Fruit fly (Drosophila melanogaster) whole organism, embryonic: Measurements from ENCODE around the gene GAPsec.

Experiments
- CG10959 ChIP-seq: fragments of 200-800 bp; sonication (Bioruptor generic); IDR thresholded peaks from 2 replicates; pipeline ENCODE4 v1.3.6; 2022; ENCODE audit warnings: missing biosample characterization, missing genetic modification characterization
- CG12659 ChIP-seq: fragments of 200-800 bp; sonication (Bioruptor generic); optimal IDR thresholded peaks from 3 replicates; lab custom pipeline; 2017; ENCODE audit warnings: mild to moderate bottlenecking, missing biosample characterization, missing genetic modification reagents, missing genetic modification characterization
- CG13123 ChIP-seq: fragments of 200-800 bp; sonication (Bioruptor generic); optimal IDR thresholded peaks from 2 replicates; lab custom pipeline; 2016; ENCODE audit warnings: missing biosample characterization, missing genetic modification characterization
- CG14710 ChIP-seq: fragments of 200-800 bp; sonication (Bioruptor generic); optimal IDR thresholded peaks from 3 replicates; lab custom pipeline; 2019; ENCODE audit warnings: missing biosample characterization, mild to moderate bottlenecking, missing genetic modification characterization, moderate library complexity
- CG15011 ChIP-seq: fragments of 200-800 bp; sonication (Bioruptor generic); optimal IDR thresholded peaks from 3 replicates; lab custom pipeline; 2018; ENCODE audit warnings: missing biosample characterization, mild to moderate bottlenecking, missing genetic modification characterization
- CG1529 ChIP-seq: fragments of 200-800 bp; sonication (Bioruptor generic); optimal IDR thresholded peaks from 3 replicates; lab custom pipeline; 2018; ENCODE audit warnings: missing biosample characterization, missing genetic modification characterization
- CG15601 ChIP-seq: fragments of 200-800 bp; sonication (Bioruptor generic); optimal IDR thresholded peaks from 3 replicates; lab custom pipeline; 2019; ENCODE audit warnings: missing biosample characterization, mild to moderate bottlenecking, missing genetic modification characterization, moderate library complexity
- CG17328 ChIP-seq: fragments of 200-800 bp; sonication (Bioruptor generic); IDR thresholded peaks from 2 replicates; pipeline ENCODE4 v1.3.6; 2022; ENCODE audit warnings: missing biosample characterization, missing genetic modification characterization
- CG17802 ChIP-seq: fragments of 200-800 bp; sonication (Bioruptor generic); optimal IDR thresholded peaks from 2 replicates; lab custom pipeline; 2018; ENCODE audit warnings: missing biosample characterization, mild to moderate bottlenecking, missing genetic modification characterization, moderate library complexity
- CG17829 ChIP-seq: fragments of 200-800 bp; optimal IDR thresholded peaks from 2 replicates; lab custom pipeline; 2019; ENCODE audit warnings: missing biosample characterization, mild to moderate bottlenecking, missing genetic modification characterization, moderate library complexity
- CG1792 ChIP-seq: fragments of 200-800 bp; sonication (Bioruptor generic); optimal IDR thresholded peaks from 2 replicates; lab custom pipeline; 2016; ENCODE audit warnings: missing biosample characterization, missing genetic modification characterization
- CG1832 ChIP-seq: fragments of 200-800 bp; sonication (Bioruptor generic); optimal IDR thresholded peaks from 2 replicates; lab custom pipeline; 2017; ENCODE audit warnings: missing biosample characterization, mild to moderate bottlenecking, missing genetic modification characterization, inconsistent platforms
- CG2712 ChIP-seq: fragments of 200-800 bp; optimal IDR thresholded peaks from 3 replicates; lab custom pipeline; 2019; ENCODE audit warnings: missing biosample characterization, mild to moderate bottlenecking, missing genetic modification characterization, moderate library complexity
- CG2889 ChIP-seq: fragments of 200-800 bp; sonication (Bioruptor generic); IDR thresholded peaks from 3 replicates; pipeline ENCODE4 v1.3.6; 2022; ENCODE audit warnings: missing biosample characterization, missing genetic modification characterization
- CG3995 ChIP-seq: fragments of 200-800 bp; sonication (Bioruptor generic); optimal IDR thresholded peaks from 3 replicates; lab custom pipeline; 2016; ENCODE audit warnings: missing biosample characterization, missing genetic modification characterization
- CG4282 ChIP-seq: fragments of 200-800 bp; sonication (Bioruptor generic); optimal IDR thresholded peaks from 2 replicates; lab custom pipeline; 2016; ENCODE audit warnings: missing biosample characterization, missing genetic modification characterization
- CG6254 ChIP-seq: fragments of 200-800 bp; sonication (Bioruptor generic); optimal IDR thresholded peaks from 3 replicates; lab custom pipeline; 2017; ENCODE audit warnings: mild to moderate bottlenecking, missing biosample characterization, missing genetic modification reagents, missing genetic modification characterization
- CG6654 ChIP-seq: fragments of 200-800 bp; sonication (Bioruptor generic); optimal IDR thresholded peaks from 2 replicates; lab custom pipeline; 2017; ENCODE audit warnings: missing biosample characterization, mild to moderate bottlenecking, missing genetic modification characterization
- CG7839 ChIP-seq: fragments of 200-800 bp; sonication (Bioruptor generic); optimal IDR thresholded peaks from 3 replicates; lab custom pipeline; 2018; ENCODE audit warnings: missing biosample characterization, mild to moderate bottlenecking, missing genetic modification characterization, moderate library complexity
- CG8765 ChIP-seq: fragments of 200-800 bp; sonication (Bioruptor generic); IDR thresholded peaks from 2 replicates; pipeline ENCODE4 v1.3.6; 2022; ENCODE audit warnings: missing biosample characterization, missing genetic modification characterization
- CG8944 ChIP-seq: fragments of 200-800 bp; sonication (Bioruptor generic); optimal IDR thresholded peaks from 3 replicates; lab custom pipeline; 2016; ENCODE audit warnings: missing biosample characterization, missing genetic modification characterization
- CG9727 ChIP-seq: fragments of 200-800 bp; sonication (Bioruptor generic); optimal IDR thresholded peaks from 3 replicates; lab custom pipeline; 2017; ENCODE audit warnings: missing biosample characterization, mild to moderate bottlenecking, missing genetic modification characterization
- Dip3 ChIP-seq: fragments of 200-800 bp; sonication (Bioruptor generic); optimal IDR thresholded peaks from 3 replicates; lab custom pipeline; 2016; ENCODE audit warnings: missing biosample characterization, missing genetic modification characterization
- Dp ChIP-seq: fragments of 200-800 bp; sonication (Bioruptor generic); optimal IDR thresholded peaks from 2 replicates; lab custom pipeline; 2018; ENCODE audit warnings: missing biosample characterization, mild to moderate bottlenecking, missing genetic modification characterization, moderate library complexity
- HLH3B ChIP-seq: fragments of 200-800 bp; sonication (Bioruptor generic); IDR thresholded peaks from 2 replicates; pipeline ENCODE4 v1.3.6; 2022; ENCODE audit warnings: missing biosample characterization, missing genetic modification characterization
- Lpt ChIP-seq: fragments of >200 bp; optimal IDR thresholded peaks from 2 replicates; lab custom pipeline; 2018; ENCODE audit warnings: missing biosample characterization, missing genetic modification characterization
- MBD-R2 ChIP-seq: fragments of 200-800 bp; sonication (Bioruptor generic); IDR thresholded peaks from 2 replicates; pipeline ENCODE4 v1.3.6; 2022; ENCODE audit warnings: missing biosample characterization, missing genetic modification characterization
- Mrtf ChIP-seq: fragments of 200-800 bp; sonication (Bioruptor generic); IDR thresholded peaks from 3 replicates; pipeline ENCODE4 v1.3.6; 2022; ENCODE audit warnings: missing biosample characterization, missing genetic modification characterization
- Ptx1 ChIP-seq: fragments of 200-800 bp; sonication (Bioruptor generic); IDR thresholded peaks from 2 replicates; pipeline ENCODE4 v1.3.6; 2022; ENCODE audit warnings: missing biosample characterization, missing genetic modification characterization
- Sin3A ChIP-seq: fragments of >200 bp; optimal IDR thresholded peaks from 2 replicates; lab custom pipeline; 2018
- Six4 ChIP-seq: fragments of 200-800 bp; sonication (Bioruptor generic); optimal IDR thresholded peaks from 2 replicates; lab custom pipeline; 2016; ENCODE audit warnings: missing biosample characterization, missing genetic modification characterization
- Sry-β ChIP-seq: fragments of 200-800 bp; sonication (Bioruptor generic); optimal IDR thresholded peaks from 2 replicates; lab custom pipeline; 2018; ENCODE audit warnings: missing biosample characterization, mild to moderate bottlenecking, missing genetic modification characterization, moderate library complexity
- cas ChIP-seq: fragments of 200-800 bp; sonication (Bioruptor generic); IDR thresholded peaks from 2 replicates; pipeline ENCODE4 v1.3.6; 2022; ENCODE audit warnings: missing biosample characterization, missing genetic modification characterization
- croc ChIP-seq: fragments of 200-800 bp; sonication (Bioruptor generic); conservative IDR thresholded peaks from 3 replicates; pipeline ENCODE4 v1.3.6; 2022; ENCODE audit warnings: missing biosample characterization, missing genetic modification characterization
- crp ChIP-seq, 2 experiments: fragments of 200-800 bp; sonication (Bioruptor generic); optimal IDR thresholded peaks; 2 replicates in 1 of 2; 3 replicates in 1 of 2; lab custom pipeline; 2017; ENCODE audit warnings: missing biosample characterization in 2 of 2, missing genetic modification characterization in 2 of 2, mild to moderate bottlenecking in 1 of 2, moderate library complexity in 1 of 2
- gsb ChIP-seq: fragments of 200-800 bp; sonication (Bioruptor generic); IDR thresholded peaks from 2 replicates; pipeline ENCODE4 v1.3.6; 2022; ENCODE audit warnings: missing biosample characterization, missing genetic modification characterization
- ind ChIP-seq: fragments of 200-800 bp; sonication (Bioruptor generic); optimal IDR thresholded peaks from 3 replicates; lab custom pipeline; 2016; ENCODE audit warnings: missing biosample characterization, missing genetic modification characterization
- jing ChIP-seq: fragments of 200-800 bp; sonication (Bioruptor generic); optimal IDR thresholded peaks from 2 replicates; lab custom pipeline; 2018; ENCODE audit warnings: missing biosample characterization, mild to moderate bottlenecking, missing genetic modification characterization
- klu ChIP-seq: fragments of 200-800 bp; sonication (Bioruptor generic); IDR thresholded peaks from 2 replicates; pipeline ENCODE4 v1.3.6; 2022; ENCODE audit warnings: missing biosample characterization, missing genetic modification characterization
- mld ChIP-seq: fragments of 200-800 bp; sonication (Bioruptor generic); IDR thresholded peaks from 3 replicates; pipeline ENCODE4 v1.3.6; 2022; ENCODE audit warnings: missing biosample characterization, missing genetic modification characterization; ENCODE audit not compliant: partially characterized antibody
- oc ChIP-seq: fragments of 200-800 bp; sonication (Bioruptor generic); optimal IDR thresholded peaks from 2 replicates; lab custom pipeline; 2018; ENCODE audit warnings: missing biosample characterization, mild to moderate bottlenecking, missing genetic modification characterization, moderate library complexity
- pb ChIP-seq: fragments of 200-800 bp; sonication (Bioruptor generic); optimal IDR thresholded peaks from 3 replicates; lab custom pipeline; 2016; ENCODE audit warnings: missing biosample characterization, missing genetic modification characterization
- sc ChIP-seq, 3 experiments: fragments of >200 bp in 2 of 3; fragments of 200-800 bp in 1 of 3; sonication (Bioruptor generic) in 1 of 3; optimal IDR thresholded peaks; 2 replicates in 2 of 3; 3 replicates in 1 of 3; lab custom pipeline; 2017; ENCODE audit warnings: mild to moderate bottlenecking in 1 of 3, missing biosample characterization in 1 of 3, missing genetic modification characterization in 1 of 3, missing genetic modification reagents in 1 of 3
- shn ChIP-seq: fragments of 200-800 bp; sonication (Bioruptor generic); optimal IDR thresholded peaks from 3 replicates; lab custom pipeline; 2016; ENCODE audit warnings: missing biosample characterization, missing genetic modification characterization
- sima ChIP-seq: fragments of 200-800 bp; sonication (Bioruptor generic); optimal IDR thresholded peaks from 2 replicates; lab custom pipeline; 2016; ENCODE audit warnings: missing biosample characterization, missing genetic modification characterization
- sug ChIP-seq: fragments of 200-800 bp; optimal IDR thresholded peaks from 2 replicates; lab custom pipeline; 2019; ENCODE audit warnings: missing biosample characterization, mild to moderate bottlenecking, missing genetic modification characterization, moderate library complexity
- tap ChIP-seq: fragments of 200-800 bp; optimal IDR thresholded peaks from 3 replicates; lab custom pipeline; 2019; ENCODE audit warnings: missing biosample characterization, mild to moderate bottlenecking, missing genetic modification characterization, moderate library complexity
- tin ChIP-seq: fragments of 200-800 bp; sonication (Bioruptor generic); optimal IDR thresholded peaks from 3 replicates; lab custom pipeline; 2016; ENCODE audit warnings: missing biosample characterization, missing genetic modification characterization
- trem ChIP-seq: fragments of 200-800 bp; optimal IDR thresholded peaks from 3 replicates; lab custom pipeline; 2019; ENCODE audit warnings: missing biosample characterization, mild to moderate bottlenecking, missing genetic modification characterization, moderate library complexity
- zen ChIP-seq: fragments of 200-800 bp; sonication (Bioruptor generic); optimal IDR thresholded peaks from 3 replicates; lab custom pipeline; 2018; ENCODE audit warnings: missing biosample characterization, mild to moderate bottlenecking, missing genetic modification characterization, moderate library complexity

Gene GAPsec

DNA sequence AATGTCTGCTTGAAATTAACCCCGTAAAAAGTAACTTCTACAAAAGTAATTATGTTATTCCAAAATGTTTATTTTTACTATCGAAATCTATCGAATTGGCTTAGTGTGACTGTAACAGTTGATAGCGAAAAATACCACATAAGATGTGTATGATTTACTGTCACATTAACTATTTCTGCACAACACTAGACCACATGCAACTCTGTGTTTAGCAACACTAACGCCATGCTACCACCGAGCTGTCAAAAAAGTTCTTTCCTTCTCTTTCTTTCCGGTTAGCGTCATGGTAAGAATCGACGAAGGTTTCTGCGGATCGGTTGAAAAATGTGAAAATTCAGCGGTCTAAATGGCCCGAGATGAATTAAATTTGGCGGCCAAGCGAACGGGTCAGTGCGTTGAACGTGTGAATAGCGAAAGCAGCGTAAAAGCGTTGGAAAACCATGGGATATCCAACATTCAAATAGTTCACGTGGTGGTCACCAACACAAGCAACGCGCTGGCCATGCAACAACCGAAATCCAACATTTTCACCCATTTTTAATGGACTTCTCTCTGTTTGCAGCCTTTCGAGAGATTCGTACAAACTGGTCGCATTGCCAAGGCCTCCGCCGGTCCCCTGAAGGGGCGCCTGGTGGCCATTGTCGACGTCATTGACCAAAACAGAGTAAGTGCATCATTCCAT lies 22.8 kb downstream of the GAPsec start, which contains the start of the genes Nelf-E and RpL14 (continued):
- peak; percentile 64 for TF ChIP-seq Dp
- peak; percentile 88 for TF ChIP-seq CG6254 (GFP tag; lab: Kevin White, UChicago)
- TF ChIP-seq tin = peak; percentile 91
- peak; percentile 86 for TF ChIP-seq Six4 (GFP tag; lab: Kevin White, UChicago)
- TF ChIP-seq tap (tag; lab: Kevin White, UChicago) = peak; percentile 80
- TF ChIP-seq CG4282 (GFP tag; lab: Kevin White, UChicago) = peak; percentile 94
- peak; percentile 99 for TF ChIP-seq CG12659
- TF ChIP-seq croc (GFP tag; lab: Robert Waterston, UW) = peak; percentile 79
- TF ChIP-seq CG9727 = peak; percentile 97
- TF ChIP-seq klu = peak; percentile 85
- peak; percentile 82 for TF ChIP-seq CG3995 (GFP tag; lab: Kevin White, UChicago)
- TF ChIP-seq CG6654 = peak; percentile 79
- TF ChIP-seq CG10959 = peak; percentile 85
- TF ChIP-seq Sry-β (GFP tag; lab: Kevin White, UChicago) = peak; percentile 72
- peak; percentile 76 for TF ChIP-seq CG8765
- TF ChIP-seq trem (tag; lab: Kevin White, UChicago) = peak; percentile 95
- TF ChIP-seq Lpt = no peak
- peak; percentile 55 for TF ChIP-seq Sin3A (lab: Kevin White, UChicago)
- TF ChIP-seq sc (optimal IDR thresholded peaks at IDR 0.05; lab: Kevin White, UChicago) = no peak
- TF ChIP-seq sc (GFP tag; optimal IDR thresholded peaks at IDR 0.05; lab: Kevin White, UChicago) = peak; percentile 88
- TF ChIP-seq zen (tag; lab: Kevin White, UChicago) = peak; percentile 94
- TF ChIP-seq CG17829 (tag; lab: Kevin White, UChicago) = peak; percentile 93
- TF ChIP-seq CG1529 (GFP tag; lab: Kevin White, UChicago) = peak; percentile 90
- peak in 1 of 2 experiments; percentile 74 for TF ChIP-seq crp (GFP tag; optimal IDR thresholded peaks at IDR 0.05; lab: Kevin White, UChicago)
- TF ChIP-seq CG15601 (tag; lab: Kevin White, UChicago) = peak; percentile 93
- peak; percentile 84 for TF ChIP-seq ind
- TF ChIP-seq sug (tag; lab: Kevin White, UChicago) = peak; percentile 94
- peak; percentile 97 for TF ChIP-seq CG17328 (GFP tag; lab: Robert Waterston, UW)
- TF ChIP-seq CG1792 (GFP tag; lab: Kevin White, UChicago) = peak; percentile 96
- peak; percentile 81 for TF ChIP-seq CG2889 (GFP tag; lab: Robert Waterston, UW)
- TF ChIP-seq Dip3 (GFP tag; lab: Kevin White, UChicago) = peak; percentile 93
- TF ChIP-seq HLH3B = peak; percentile 92
- TF ChIP-seq gsb (GFP tag; lab: Robert Waterston, UW) = peak; percentile 82
- peak; percentile 87 for TF ChIP-seq sima (GFP tag; lab: Kevin White, UChicago)
- no peak for TF ChIP-seq mld
- peak; percentile 92 for TF ChIP-seq CG2712
- peak; percentile 91 for TF ChIP-seq cas (GFP tag; lab: Robert Waterston, UW)
- TF ChIP-seq CG17802 (tag; lab: Kevin White, UChicago) = peak; percentile 90
- peak; percentile 93 for TF ChIP-seq oc (tag; lab: Kevin White, UChicago)
- TF ChIP-seq Ptx1 (GFP tag; lab: Robert Waterston, UW) = peak; percentile 89
- TF ChIP-seq CG15011 (GFP tag; lab: Kevin White, UChicago) = peak; percentile 94
- peak; percentile 82 for TF ChIP-seq jing (GFP tag; lab: Kevin White, UChicago)
- peak; percentile 90 for TF ChIP-seq CG8944 (GFP tag; lab: Kevin White, UChicago)
- TF ChIP-seq MBD-R2 = peak; percentile 97
- peak; percentile 96 for TF ChIP-seq CG14710 (tag; lab: Kevin White, UChicago)
- peak; percentile 97 for TF ChIP-seq pb (GFP tag; lab: Kevin White, UChicago)
- peak; percentile 91 for TF ChIP-seq CG7839 (tag; lab: Kevin White, UChicago)
- peak; percentile 55 for TF ChIP-seq CG1832 (GFP tag; lab: Kevin White, UChicago)
- TF ChIP-seq Mrtf (GFP tag; lab: Robert Waterston, UW) = peak; percentile 79
- TF ChIP-seq CG13123 = no peak
- peak; percentile 97 for TF ChIP-seq shn (GFP tag; lab: Kevin White, UChicago)
